Fruit fly (Drosophila melanogaster) whole organism, embryonic: ENCODE results near the gene CG14309.

ENCODE experiments used
- ATbp ChIP-seq: fragments of 200-800 bp; sonication (Bioruptor generic); optimal IDR thresholded peaks from 2 replicates; lab custom pipeline; 2017; ENCODE audit warnings: missing biosample characterization, mild to moderate bottlenecking, missing genetic modification characterization, missing genetic modification reagents
- B-H2 ChIP-seq: fragments of 200-800 bp; sonication (Bioruptor generic); optimal IDR thresholded peaks from 2 replicates; lab custom pipeline; 2018; ENCODE audit warnings: missing biosample characterization, mild to moderate bottlenecking, missing genetic modification characterization
- BEAF-32 ChIP-seq: fragments of 200-800 bp; sonication (Bioruptor generic); optimal IDR thresholded peaks from 3 replicates; lab custom pipeline; 2017; ENCODE audit warnings: missing biosample characterization, missing genetic modification characterization, mild to moderate bottlenecking, moderate library complexity, missing genetic modification reagents
- Bdp1 ChIP-seq: fragments of 200-800 bp; sonication (Bioruptor generic); optimal IDR thresholded peaks from 3 replicates; lab custom pipeline; 2016; ENCODE audit warnings: missing biosample characterization, missing genetic modification characterization
- CG10267 ChIP-seq: fragments of 200-800 bp; sonication (Bioruptor generic); optimal IDR thresholded peaks from 2 replicates; lab custom pipeline; 2018; ENCODE audit warnings: missing biosample characterization, mild to moderate bottlenecking, missing genetic modification characterization, moderate library complexity
- CG10654 ChIP-seq: fragments of 200-800 bp; sonication (Bioruptor generic); optimal IDR thresholded peaks from 2 replicates; lab custom pipeline; 2016; ENCODE audit warnings: missing biosample characterization, missing genetic modification characterization
- CG11085 ChIP-seq: fragments of 200-800 bp; sonication (Bioruptor generic); IDR thresholded peaks from 2 replicates; pipeline ENCODE4 v1.3.6; 2022; ENCODE audit warnings: missing biosample characterization, missing genetic modification characterization
- CG11398 ChIP-seq: fragments of 200-800 bp; sonication (Bioruptor generic); optimal IDR thresholded peaks from 2 replicates; lab custom pipeline; 2016; ENCODE audit warnings: missing biosample characterization, missing genetic modification characterization
- CG11504 ChIP-seq: fragments of 200-800 bp; sonication (Bioruptor generic); optimal IDR thresholded peaks from 3 replicates; lab custom pipeline; 2019; ENCODE audit warnings: missing biosample characterization, mild to moderate bottlenecking, missing genetic modification characterization, moderate library complexity
- CG12236 ChIP-seq: fragments of 200-800 bp; sonication (Bioruptor generic); optimal IDR thresholded peaks from 2 replicates; lab custom pipeline; 2016; ENCODE audit warnings: missing biosample characterization, missing genetic modification characterization
- CG12299 ChIP-seq: fragments of 200-800 bp; sonication (Bioruptor generic); optimal IDR thresholded peaks from 2 replicates; lab custom pipeline; 2018; ENCODE audit warnings: missing biosample characterization, mild to moderate bottlenecking, missing genetic modification characterization
- CG12769 ChIP-seq: fragments of 200-800 bp; sonication (Bioruptor generic); optimal IDR thresholded peaks from 2 replicates; lab custom pipeline; 2019; ENCODE audit warnings: missing biosample characterization, mild to moderate bottlenecking, missing genetic modification characterization, moderate library complexity
- CG14050 ChIP-seq: fragments of 200-800 bp; sonication (Bioruptor generic); IDR thresholded peaks from 3 replicates; pipeline ENCODE4 v1.3.6; 2022; ENCODE audit warnings: missing biosample characterization, missing genetic modification characterization
- CG14965 ChIP-seq: fragments of 200-800 bp; sonication (Bioruptor generic); optimal IDR thresholded peaks from 2 replicates; lab custom pipeline; 2016; ENCODE audit warnings: missing biosample characterization, missing genetic modification characterization, borderline replicate concordance
- CG15514 ChIP-seq: fragments of 200-800 bp; sonication (Bioruptor generic); optimal IDR thresholded peaks from 3 replicates; lab custom pipeline; 2017; ENCODE audit warnings: missing biosample characterization, missing genetic modification characterization, mild to moderate bottlenecking, moderate library complexity, missing genetic modification reagents
- CG16813 ChIP-seq: fragments of 200-800 bp; sonication (Bioruptor generic); IDR thresholded peaks from 3 replicates; pipeline ENCODE4 v1.3.6; 2022; ENCODE audit warnings: missing biosample characterization, missing genetic modification characterization; ENCODE audit not compliant: partially characterized antibody
- CG18764 ChIP-seq: fragments of 200-800 bp; sonication (Bioruptor generic); optimal IDR thresholded peaks from 3 replicates; lab custom pipeline; 2016; ENCODE audit warnings: missing biosample characterization, missing genetic modification characterization
- CG2116 ChIP-seq: fragments of 200-800 bp; sonication (Bioruptor generic); optimal IDR thresholded peaks from 3 replicates; lab custom pipeline; 2018; ENCODE audit warnings: missing biosample characterization, mild to moderate bottlenecking, missing genetic modification characterization
- CG31388 ChIP-seq: fragments of 200-800 bp; sonication (Bioruptor generic); optimal IDR thresholded peaks from 2 replicates; lab custom pipeline; 2016; ENCODE audit warnings: missing biosample characterization, missing genetic modification characterization
- CG7372 ChIP-seq: fragments of 200-800 bp; sonication (Bioruptor generic); IDR thresholded peaks from 2 replicates; pipeline ENCODE4 v1.3.6; 2022; ENCODE audit warnings: missing biosample characterization, missing genetic modification characterization
- CG7963 ChIP-seq: fragments of 200-800 bp; sonication (Bioruptor generic); IDR thresholded peaks from 3 replicates; pipeline ENCODE4 v1.3.6; 2022; ENCODE audit warnings: missing biosample characterization, missing genetic modification characterization; ENCODE audit not compliant: partially characterized antibody
- CG9797 ChIP-seq: fragments of 200-800 bp; sonication (Bioruptor generic); optimal IDR thresholded peaks from 3 replicates; lab custom pipeline; 2018; ENCODE audit warnings: missing biosample characterization, mild to moderate bottlenecking, missing genetic modification characterization
- CG9876 ChIP-seq: fragments of 200-800 bp; sonication (Bioruptor generic); optimal IDR thresholded peaks from 2 replicates; lab custom pipeline; 2016; ENCODE audit warnings: missing biosample characterization, missing genetic modification characterization
- Dad ChIP-seq: fragments of 200-800 bp; sonication (Bioruptor generic); optimal IDR thresholded peaks from 3 replicates; lab custom pipeline; 2016; ENCODE audit warnings: missing biosample characterization, missing genetic modification characterization
- Eip74EF ChIP-seq, 2 experiments: fragments of 200-800 bp in 1 of 2; fragments of >200 bp in 1 of 2; sonication (Bioruptor generic) in 1 of 2; optimal IDR thresholded peaks; 2 replicates each; lab custom pipeline; 2017 to 2019; ENCODE audit warnings: missing biosample characterization in 2 of 2, missing genetic modification characterization in 2 of 2, mild to moderate bottlenecking in 1 of 2, moderate library complexity in 1 of 2
- Elba2 ChIP-seq: fragments of 200-800 bp; sonication (Bioruptor generic); optimal IDR thresholded peaks from 3 replicates; lab custom pipeline; 2016; ENCODE audit warnings: missing biosample characterization, missing genetic modification characterization
- Ets65A ChIP-seq: fragments of 200-800 bp; sonication (Bioruptor generic); peaks from one replicate; lab custom pipeline; 2016; ENCODE audit warnings: missing biosample characterization, missing genetic modification characterization
- Fer1 ChIP-seq: fragments of 200-800 bp; sonication (Bioruptor generic); optimal IDR thresholded peaks from 2 replicates; lab custom pipeline; 2017; ENCODE audit warnings: missing biosample characterization, mild to moderate bottlenecking, missing genetic modification characterization
- Hr39 ChIP-seq: fragments of >200 bp; optimal IDR thresholded peaks from 2 replicates; lab custom pipeline; 2017
- Nf-YA ChIP-seq: fragments of 200-800 bp; sonication (Bioruptor generic); IDR thresholded peaks from 2 replicates; pipeline ENCODE4 v1.3.6; 2022; ENCODE audit warnings: missing biosample characterization, missing genetic modification characterization
- Six4 ChIP-seq: fragments of 200-800 bp; sonication (Bioruptor generic); optimal IDR thresholded peaks from 2 replicates; lab custom pipeline; 2016; ENCODE audit warnings: missing biosample characterization, missing genetic modification characterization
- cad ChIP-seq: fragments of >200 bp; optimal IDR thresholded peaks from 2 replicates; lab custom pipeline; 2017; ENCODE audit warnings: missing biosample characterization, missing genetic modification characterization
- ci ChIP-seq: fragments of 200-800 bp; sonication (Bioruptor generic); IDR thresholded peaks from 3 replicates; pipeline ENCODE4 v1.3.6; 2022; ENCODE audit warnings: missing biosample characterization, missing genetic modification characterization
- dati ChIP-seq: fragments of 200-800 bp; sonication (Bioruptor generic); IDR thresholded peaks from 2 replicates; pipeline ENCODE4 v1.3.6; 2022; ENCODE audit warnings: missing biosample characterization, missing genetic modification characterization
- dimm ChIP-seq: fragments of 200-800 bp; sonication (Bioruptor generic); IDR thresholded peaks from 2 replicates; pipeline ENCODE4 v1.3.6; 2022; ENCODE audit warnings: missing biosample characterization, missing genetic modification characterization
- grn ChIP-seq: fragments of 200-800 bp; sonication (Bioruptor generic); optimal IDR thresholded peaks from 3 replicates; lab custom pipeline; 2017; ENCODE audit warnings: missing biosample characterization, missing genetic modification characterization
- hth ChIP-seq: fragments of >200 bp; optimal IDR thresholded peaks from 2 replicates; lab custom pipeline; 2017; ENCODE audit warnings: inconsistent platforms
- inv ChIP-seq: fragments of 200-800 bp; sonication (Bioruptor generic); IDR thresholded peaks from 2 replicates; pipeline ENCODE4 v1.3.6; 2022; ENCODE audit warnings: missing biosample characterization, missing genetic modification characterization; ENCODE audit not compliant: partially characterized antibody
- lilli ChIP-seq: fragments of 200-800 bp; sonication (Bioruptor generic); optimal IDR thresholded peaks from 3 replicates; lab custom pipeline; 2016; ENCODE audit warnings: missing biosample characterization, missing genetic modification characterization
- nau ChIP-seq: fragments of 200-800 bp; sonication (Bioruptor generic); optimal IDR thresholded peaks from 3 replicates; lab custom pipeline; 2017; ENCODE audit warnings: missing biosample characterization, mild to moderate bottlenecking, missing genetic modification characterization, missing genetic modification reagents
- otp ChIP-seq: fragments of 200-800 bp; sonication (Bioruptor generic); IDR thresholded peaks from 3 replicates; pipeline ENCODE4, ENCODE4 v1.3.6; 2022; ENCODE audit warnings: missing biosample characterization, missing genetic modification characterization
- pb ChIP-seq: fragments of 200-800 bp; sonication (Bioruptor generic); optimal IDR thresholded peaks from 3 replicates; lab custom pipeline; 2016; ENCODE audit warnings: missing biosample characterization, missing genetic modification characterization
- prd ChIP-seq, 3 experiments: fragments of >200 bp in 2 of 3; fragments of 200-800 bp in 1 of 3; sonication (Bioruptor generic) in 1 of 3; optimal IDR thresholded peaks in 2 of 3; IDR thresholded peaks in 1 of 3; 2 replicates in 2 of 3; 3 replicates in 1 of 3; pipeline versions ENCODE4 v1.3.6 to Lab custom; 2017 to 2022; ENCODE audit warnings: missing biosample characterization in 1 of 3, missing genetic modification characterization in 1 of 3
- pros ChIP-seq: fragments of 200-800 bp; sonication (Bioruptor generic); optimal IDR thresholded peaks from 3 replicates; lab custom pipeline; 2019; ENCODE audit warnings: missing biosample characterization, mild to moderate bottlenecking, missing genetic modification characterization, moderate library complexity
- slp2 ChIP-seq: fragments of 200-800 bp; sonication (Bioruptor generic); optimal IDR thresholded peaks from 2 replicates; lab custom pipeline; 2016; ENCODE audit warnings: missing biosample characterization, missing genetic modification characterization
- stwl ChIP-seq: fragments of 200-800 bp; sonication (Bioruptor generic); optimal IDR thresholded peaks from 3 replicates; lab custom pipeline; 2018; ENCODE audit warnings: missing biosample characterization, mild to moderate bottlenecking, missing genetic modification characterization, moderate library complexity
- ttk ChIP-seq: fragments of 200-800 bp; sonication (Bioruptor generic); IDR thresholded peaks from 2 replicates; pipeline ENCODE4 v2.1.2; 2022; ENCODE audit warnings: missing biosample characterization, missing genetic modification characterization
- vfl ChIP-seq: fragments of 200-800 bp; sonication (Bioruptor generic); optimal IDR thresholded peaks from 2 replicates; lab custom pipeline; 2016; ENCODE audit warnings: missing biosample characterization, missing genetic modification characterization
- zen ChIP-seq: fragments of 200-800 bp; sonication (Bioruptor generic); optimal IDR thresholded peaks from 3 replicates; lab custom pipeline; 2018; ENCODE audit warnings: missing biosample characterization, mild to moderate bottlenecking, missing genetic modification characterization, moderate library complexity

Gene CG14309

dm6 chr3R:18396801-18397604 lies 12.1 kb upstream of the CG14309 start, which contains the start of gene Vti1b (continued):
- TF ChIP-seq B-H2 (GFP tag; lab: Kevin White, UChicago) (peak; percentile 42), stwl (tag; lab: Kevin White, UChicago) (peak; percentile 47), nau (GFP tag; lab: Kevin White, UChicago) (peak; percentile 93), CG12236 (peak; percentile 91), ttk (GFP tag; lab: Robert Waterston, UW) (peak; percentile 92), CG12299 (peak; percentile 79), Dad (peak; percentile 94), Hr39 (lab: Kevin White, UChicago) (no peak), CG31388 (GFP tag; lab: Kevin White, UChicago) (peak; percentile 83), CG12769 (tag; lab: Kevin White, UChicago) (peak; percentile 93), slp2 (GFP tag; lab: Kevin White, UChicago) (peak; percentile 93), Six4 (GFP tag; lab: Kevin White, UChicago) (peak; percentile 94), grn (GFP tag; lab: Kevin White, UChicago) (peak; percentile 90), Bdp1 (GFP tag; lab: Kevin White, UChicago) (peak; percentile 82), CG15514 (GFP tag; lab: Kevin White, UChicago) (peak; percentile 78), ATbp (GFP tag; lab: Kevin White, UChicago) (peak; percentile 90), hth (lab: Kevin White, UChicago) (no peak), Elba2 (GFP tag; lab: Kevin White, UChicago) (peak; percentile 63), CG16813 (GFP tag; lab: Robert Waterston, UW) (no peak), prd (optimal IDR thresholded peaks at IDR 0.05; lab: Kevin White, UChicago) (no peak), prd (GFP tag; IDR thresholded peaks at IDR 0.05; lab: Robert Waterston, UW) (peak; percentile 96), Ets65A (GFP tag; lab: Kevin White, UChicago) (peak; percentile 99), pros (GFP tag; lab: Kevin White, UChicago) (peak; percentile 95), CG2116 (GFP tag; lab: Kevin White, UChicago) (peak; percentile 69), otp (GFP tag; lab: Robert Waterston, UW) (peak; percentile 95), inv (GFP tag; lab: Robert Waterston, UW) (no peak), vfl (GFP tag; lab: Kevin White, UChicago) (peak; percentile 78), ci (GFP tag; lab: Robert Waterston, UW) (peak; percentile 97), Fer1 (GFP tag; lab: Kevin White, UChicago) (peak; percentile 93), CG11504 (tag; lab: Kevin White, UChicago) (peak; percentile 95), BEAF-32 (GFP tag; lab: Kevin White, UChicago) (peak; percentile 26), CG9876 (peak; percentile 85), lilli (GFP tag; lab: Kevin White, UChicago) (peak; percentile 97), dimm (GFP tag; lab: Robert Waterston, UW) (peak; percentile 81), CG10267 (tag; lab: Kevin White, UChicago) (peak; percentile 90), CG18764 (GFP tag; lab: Kevin White, UChicago) (peak; percentile 79), CG14050 (GFP tag; lab: Robert Waterston, UW) (peak; percentile 90), CG9797 (peak; percentile 43), Nf-YA (GFP tag; lab: Robert Waterston, UW) (peak; percentile 90), CG7963 (GFP tag; lab: Robert Waterston, UW) (no peak), dati (peak; percentile 79), CG11085 (peak; percentile 85), Eip74EF (GFP tag; optimal IDR thresholded peaks at IDR 0.05; lab: Kevin White, UChicago) (peak in 1 of 2 experiments; percentile 92), CG14965 (GFP tag; lab: Kevin White, UChicago) (peak; percentile 61), zen (tag; lab: Kevin White, UChicago) (peak; percentile 89), pb (peak; percentile 71), cad (GFP tag; lab: Kevin White, UChicago) (no peak), CG10654 (GFP tag; lab: Kevin White, UChicago) (peak; percentile 90), CG11398 (GFP tag; lab: Kevin White, UChicago) (peak; percentile 86), CG7372 (GFP tag; lab: Robert Waterston, UW) (peak; percentile 83)
